Worm (Caenorhabditis elegans) whole organism, L2 larva: ENCODE measurements around the gene T04F3.1.

ENCODE experiments used
- C34F6.9 ChIP-seq: fragments of 150-350 bp; optimal IDR thresholded peaks from 2 replicates; lab custom pipeline; 2014; ENCODE audit warnings: missing biosample characterization, missing genetic modification characterization
- R02D3.7 ChIP-seq: fragments of 150-350 bp; optimal IDR thresholded peaks from 2 replicates; lab custom pipeline; 2014; ENCODE audit warnings: missing biosample characterization, missing genetic modification characterization
- alr-1 ChIP-seq: fragments of 150-350 bp; optimal IDR thresholded peaks from 2 replicates; lab custom pipeline; 2014; ENCODE audit warnings: missing biosample characterization, missing genetic modification characterization
- crh-2 ChIP-seq: sonication (generic microtip); optimal IDR thresholded peaks from 2 replicates; lab custom pipeline; 2017; ENCODE audit warnings: missing biosample characterization, missing genetic modification characterization
- elt-3 ChIP-seq: sonication (generic microtip); optimal IDR thresholded peaks from 2 replicates; lab custom pipeline; 2017; ENCODE audit warnings: missing biosample characterization, missing genetic modification characterization
- ztf-11 ChIP-seq: sonication (generic microtip); optimal IDR thresholded peaks from 2 replicates; lab custom pipeline; 2017; ENCODE audit warnings: missing biosample characterization, missing genetic modification characterization

DNA sequence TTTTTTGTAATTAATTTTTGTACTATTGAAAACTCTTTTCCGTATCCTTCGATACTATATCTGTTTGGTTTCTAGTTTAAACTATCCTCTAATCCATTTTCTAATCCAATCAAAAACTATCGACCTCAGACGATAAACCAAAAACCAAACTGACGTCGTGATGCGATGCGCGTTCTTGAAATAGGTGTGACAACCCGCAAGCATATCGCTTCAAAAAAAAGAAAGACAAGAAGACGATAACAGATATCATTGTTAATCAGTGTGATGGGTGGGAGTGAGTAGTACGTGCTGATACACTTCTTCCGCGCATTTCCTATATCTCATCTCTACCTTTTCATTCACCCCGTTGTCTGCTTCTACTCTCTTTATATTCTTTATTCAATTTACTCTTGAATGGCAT lies at the start of gene T04F3.1:
- TF ChIP-seq ztf-11 (tag; lab: Kevin White, UChicago) (no peak), alr-1 (tag; lab: Kevin White, UChicago) (no peak), elt-3 (tag; lab: Kevin White, UChicago) (no peak), R02D3.7 (no peak), C34F6.9 (tag; lab: Kevin White, UChicago) (no peak), crh-2 (no peak)
